Fruit fly (Drosophila melanogaster) whole organism, embryonic: Measurements from ENCODE around the gene CG14221.

Experiments
- Abd-B ChIP-seq: fragments of 200-800 bp; sonication (Bioruptor generic); optimal IDR thresholded peaks from 2 replicates; lab custom pipeline; 2018; ENCODE audit warnings: missing biosample characterization, mild to moderate bottlenecking, missing genetic modification characterization, moderate library complexity
- Atf-2 ChIP-seq: fragments of 200-800 bp; sonication (Bioruptor generic); optimal IDR thresholded peaks from 2 replicates; lab custom pipeline; 2016; ENCODE audit warnings: missing biosample characterization, missing genetic modification characterization
- Awh ChIP-seq: fragments of 200-800 bp; sonication (Bioruptor generic); IDR thresholded peaks from 2 replicates; pipeline ENCODE4, ENCODE4 v1.3.6; 2022; ENCODE audit warnings: missing biosample characterization, missing genetic modification characterization
- BEAF-32 ChIP-seq: fragments of 200-800 bp; sonication (Bioruptor generic); optimal IDR thresholded peaks from 3 replicates; lab custom pipeline; 2017; ENCODE audit warnings: missing biosample characterization, missing genetic modification characterization, mild to moderate bottlenecking, moderate library complexity, missing genetic modification reagents
- BtbVII ChIP-seq: fragments of 200-800 bp; sonication (Bioruptor generic); optimal IDR thresholded peaks from 3 replicates; lab custom pipeline; 2017; ENCODE audit warnings: missing biosample characterization, mild to moderate bottlenecking, missing genetic modification characterization
- CG10267 ChIP-seq: fragments of 200-800 bp; sonication (Bioruptor generic); optimal IDR thresholded peaks from 2 replicates; lab custom pipeline; 2018; ENCODE audit warnings: missing biosample characterization, mild to moderate bottlenecking, missing genetic modification characterization, moderate library complexity
- CG10565 ChIP-seq: fragments of 200-800 bp; sonication (Bioruptor generic); optimal IDR thresholded peaks from 3 replicates; lab custom pipeline; 2016; ENCODE audit warnings: missing biosample characterization, mild to moderate bottlenecking, missing genetic modification characterization
- CG10959 ChIP-seq: fragments of 200-800 bp; sonication (Bioruptor generic); IDR thresholded peaks from 2 replicates; pipeline ENCODE4 v1.3.6; 2022; ENCODE audit warnings: missing biosample characterization, missing genetic modification characterization
- CG10979 ChIP-seq: fragments of 200-800 bp; sonication (Bioruptor generic); optimal IDR thresholded peaks from 2 replicates; lab custom pipeline; 2018; ENCODE audit warnings: missing biosample characterization, mild to moderate bottlenecking, missing genetic modification characterization, moderate library complexity
- CG11456 ChIP-seq: fragments of 200-800 bp; sonication (Bioruptor generic); IDR thresholded peaks from 3 replicates; pipeline ENCODE4 v1.3.6; 2022; ENCODE audit warnings: missing biosample characterization, missing genetic modification characterization
- CG11504 ChIP-seq: fragments of 200-800 bp; sonication (Bioruptor generic); optimal IDR thresholded peaks from 3 replicates; lab custom pipeline; 2019; ENCODE audit warnings: missing biosample characterization, mild to moderate bottlenecking, missing genetic modification characterization, moderate library complexity
- CG1602 ChIP-seq: fragments of 200-800 bp; sonication (Bioruptor generic); optimal IDR thresholded peaks from 3 replicates; lab custom pipeline; 2016; ENCODE audit warnings: missing biosample characterization, missing genetic modification characterization
- CG17186 ChIP-seq: fragments of 200-800 bp; sonication (Bioruptor generic); optimal IDR thresholded peaks from 3 replicates; lab custom pipeline; 2017; ENCODE audit warnings: missing biosample characterization, missing genetic modification reagents, missing genetic modification characterization
- CG17912 ChIP-seq: fragments of 200-800 bp; sonication (Bioruptor generic); optimal IDR thresholded peaks from 2 replicates; lab custom pipeline; 2018; ENCODE audit warnings: missing biosample characterization, mild to moderate bottlenecking, missing genetic modification characterization
- CG3281 ChIP-seq: fragments of 200-800 bp; sonication (Bioruptor generic); optimal IDR thresholded peaks from 3 replicates; lab custom pipeline; 2017; ENCODE audit warnings: missing biosample characterization, mild to moderate bottlenecking, missing genetic modification characterization
- CG3838 ChIP-seq: fragments of 200-800 bp; sonication (Bioruptor generic); optimal IDR thresholded peaks from 3 replicates; lab custom pipeline; 2016; ENCODE audit warnings: missing biosample characterization, missing genetic modification characterization
- CG3847 ChIP-seq: fragments of 200-800 bp; sonication (Bioruptor generic); IDR thresholded peaks from 2 replicates; pipeline ENCODE4 v1.3.6; 2022; ENCODE audit warnings: missing biosample characterization, missing genetic modification characterization
- CG3995 ChIP-seq: fragments of 200-800 bp; sonication (Bioruptor generic); optimal IDR thresholded peaks from 3 replicates; lab custom pipeline; 2016; ENCODE audit warnings: missing biosample characterization, missing genetic modification characterization
- CG42726 ChIP-seq: fragments of 200-800 bp; sonication (Bioruptor generic); IDR thresholded peaks from 2 replicates; pipeline ENCODE4 v1.3.6; 2022; ENCODE audit warnings: missing biosample characterization, missing genetic modification characterization; ENCODE audit not compliant: partially characterized antibody
- CG7556 ChIP-seq: fragments of 200-800 bp; sonication (Bioruptor generic); optimal IDR thresholded peaks from 2 replicates; lab custom pipeline; 2017; ENCODE audit warnings: missing biosample characterization, mild to moderate bottlenecking, missing genetic modification characterization
- CG7987 ChIP-seq: fragments of 200-800 bp; sonication (Bioruptor generic); optimal IDR thresholded peaks from 2 replicates; lab custom pipeline; 2018; ENCODE audit warnings: missing biosample characterization, mild to moderate bottlenecking, missing genetic modification characterization, moderate library complexity
- CG9215 ChIP-seq: fragments of 200-800 bp; sonication (Bioruptor generic); IDR thresholded peaks from 2 replicates; pipeline ENCODE4 v1.3.6; 2022; ENCODE audit warnings: missing biosample characterization, missing genetic modification characterization
- CG9437 ChIP-seq: fragments of 200-800 bp; sonication (Bioruptor generic); optimal IDR thresholded peaks from 2 replicates; lab custom pipeline; 2018; ENCODE audit warnings: missing biosample characterization, mild to moderate bottlenecking, missing genetic modification characterization
- CG9876 ChIP-seq: fragments of 200-800 bp; sonication (Bioruptor generic); optimal IDR thresholded peaks from 2 replicates; lab custom pipeline; 2016; ENCODE audit warnings: missing biosample characterization, missing genetic modification characterization
- E2f2 ChIP-seq: fragments of 200-800 bp; sonication (Bioruptor generic); IDR thresholded peaks from 2 replicates; pipeline ENCODE4 v1.3.6; 2022; ENCODE audit warnings: missing biosample characterization, missing genetic modification characterization
- Ets97D ChIP-seq: fragments of 200-800 bp; sonication (Bioruptor generic); optimal IDR thresholded peaks from 3 replicates; lab custom pipeline; 2016; ENCODE audit warnings: missing biosample characterization, missing genetic modification characterization
- Gsc ChIP-seq: fragments of 200-800 bp; sonication (Bioruptor generic); IDR thresholded peaks from 2 replicates; pipeline ENCODE4 v1.3.6; 2022; ENCODE audit warnings: missing biosample characterization, missing genetic modification characterization
- HLH4C ChIP-seq: fragments of 200-800 bp; sonication (Bioruptor generic); IDR thresholded peaks from 3 replicates; pipeline ENCODE4 v1.3.6; 2022; ENCODE audit warnings: missing biosample characterization, missing genetic modification characterization; ENCODE audit not compliant: partially characterized antibody
- MESR4 ChIP-seq: fragments of 200-800 bp; sonication (Bioruptor generic); optimal IDR thresholded peaks from 2 replicates; lab custom pipeline; 2018; ENCODE audit warnings: missing biosample characterization, mild to moderate bottlenecking, missing genetic modification characterization, moderate library complexity
- NK7.1 ChIP-seq: fragments of 200-800 bp; sonication (Bioruptor generic); optimal IDR thresholded peaks from 3 replicates; lab custom pipeline; 2016; ENCODE audit warnings: missing biosample characterization, missing genetic modification characterization
- Neu2 ChIP-seq: fragments of 200-800 bp; sonication (Bioruptor generic); optimal IDR thresholded peaks from 3 replicates; lab custom pipeline; 2016; ENCODE audit warnings: missing biosample characterization, missing genetic modification characterization, borderline replicate concordance
- Rfx ChIP-seq: fragments of 200-800 bp; sonication (Bioruptor generic); IDR thresholded peaks from 2 replicates; pipeline ENCODE4 v1.3.6; 2022; ENCODE audit warnings: missing biosample characterization, missing genetic modification characterization
- Six4 ChIP-seq: fragments of 200-800 bp; sonication (Bioruptor generic); optimal IDR thresholded peaks from 2 replicates; lab custom pipeline; 2016; ENCODE audit warnings: missing biosample characterization, missing genetic modification characterization
- Sry-β ChIP-seq: fragments of 200-800 bp; sonication (Bioruptor generic); optimal IDR thresholded peaks from 2 replicates; lab custom pipeline; 2018; ENCODE audit warnings: missing biosample characterization, mild to moderate bottlenecking, missing genetic modification characterization, moderate library complexity
- Vsx1 ChIP-seq: fragments of 200-800 bp; sonication (Bioruptor generic); optimal IDR thresholded peaks from 2 replicates; lab custom pipeline; 2017; ENCODE audit warnings: missing biosample characterization, mild to moderate bottlenecking, missing genetic modification characterization, missing genetic modification reagents
- az2 ChIP-seq: fragments of 200-800 bp; sonication (Bioruptor generic); optimal IDR thresholded peaks from 3 replicates; lab custom pipeline; 2016; ENCODE audit warnings: missing biosample characterization, missing genetic modification characterization
- btn ChIP-seq: fragments of 200-800 bp; sonication (Bioruptor generic); optimal IDR thresholded peaks from 2 replicates; lab custom pipeline; 2016; ENCODE audit warnings: missing biosample characterization, missing genetic modification characterization
- da ChIP-seq: fragments of 200-800 bp; sonication (Bioruptor generic); optimal IDR thresholded peaks from 2 replicates; lab custom pipeline; 2016; ENCODE audit warnings: missing biosample characterization, missing genetic modification characterization
- eyg ChIP-seq: fragments of 200-800 bp; sonication (Bioruptor generic); optimal IDR thresholded peaks from 3 replicates; lab custom pipeline; 2016; ENCODE audit warnings: missing biosample characterization, missing genetic modification characterization
- fd102C ChIP-seq: fragments of 200-800 bp; sonication (Bioruptor generic); optimal IDR thresholded peaks from 2 replicates; lab custom pipeline; 2018; ENCODE audit warnings: missing biosample characterization, mild to moderate bottlenecking, missing genetic modification characterization, moderate library complexity
- fru ChIP-seq: fragments of >200 bp; optimal IDR thresholded peaks from 2 replicates; lab custom pipeline; 2017
- ftz-f1 ChIP-seq: fragments of 200-800 bp; sonication (Bioruptor generic); optimal IDR thresholded peaks from 2 replicates; lab custom pipeline; 2016; ENCODE audit warnings: missing biosample characterization, missing genetic modification characterization
- grn ChIP-seq: fragments of 200-800 bp; sonication (Bioruptor generic); optimal IDR thresholded peaks from 3 replicates; lab custom pipeline; 2017; ENCODE audit warnings: missing biosample characterization, missing genetic modification characterization
- lmd ChIP-seq: fragments of 200-800 bp; sonication (Bioruptor generic); IDR thresholded peaks from 2 replicates; pipeline ENCODE4 v1.3.6; 2022; ENCODE audit warnings: missing biosample characterization, missing genetic modification characterization
- nmo ChIP-seq: fragments of 200-800 bp; sonication (Bioruptor generic); optimal IDR thresholded peaks from 2 replicates; lab custom pipeline; 2018; ENCODE audit warnings: missing biosample characterization, mild to moderate bottlenecking, missing genetic modification characterization, moderate library complexity
- schlank ChIP-seq: fragments of 200-800 bp; sonication (Bioruptor generic); optimal IDR thresholded peaks from 2 replicates; lab custom pipeline; 2018; ENCODE audit warnings: missing biosample characterization, mild to moderate bottlenecking, missing genetic modification characterization
- slou ChIP-seq: fragments of 200-800 bp; sonication (Bioruptor generic); optimal IDR thresholded peaks from 3 replicates; lab custom pipeline; 2016; ENCODE audit warnings: missing biosample characterization, missing genetic modification characterization
- twi ChIP-seq: fragments of 200-800 bp; optimal IDR thresholded peaks from 2 replicates; lab custom pipeline; 2019; ENCODE audit warnings: missing biosample characterization, mild to moderate bottlenecking, missing genetic modification characterization, moderate library complexity
- usp ChIP-seq: fragments of >200 bp; optimal IDR thresholded peaks from 2 replicates; lab custom pipeline; 2017; ENCODE audit warnings: missing biosample characterization, missing genetic modification characterization
- yki ChIP-seq: fragments of >200 bp; optimal IDR thresholded peaks from 3 replicates; lab custom pipeline; 2018
- zf30C ChIP-seq: fragments of 200-800 bp; sonication (Bioruptor generic); optimal IDR thresholded peaks from 3 replicates; lab custom pipeline; 2018; ENCODE audit warnings: missing biosample characterization, mild to moderate bottlenecking, missing genetic modification characterization

CG14221 gene

DNA sequence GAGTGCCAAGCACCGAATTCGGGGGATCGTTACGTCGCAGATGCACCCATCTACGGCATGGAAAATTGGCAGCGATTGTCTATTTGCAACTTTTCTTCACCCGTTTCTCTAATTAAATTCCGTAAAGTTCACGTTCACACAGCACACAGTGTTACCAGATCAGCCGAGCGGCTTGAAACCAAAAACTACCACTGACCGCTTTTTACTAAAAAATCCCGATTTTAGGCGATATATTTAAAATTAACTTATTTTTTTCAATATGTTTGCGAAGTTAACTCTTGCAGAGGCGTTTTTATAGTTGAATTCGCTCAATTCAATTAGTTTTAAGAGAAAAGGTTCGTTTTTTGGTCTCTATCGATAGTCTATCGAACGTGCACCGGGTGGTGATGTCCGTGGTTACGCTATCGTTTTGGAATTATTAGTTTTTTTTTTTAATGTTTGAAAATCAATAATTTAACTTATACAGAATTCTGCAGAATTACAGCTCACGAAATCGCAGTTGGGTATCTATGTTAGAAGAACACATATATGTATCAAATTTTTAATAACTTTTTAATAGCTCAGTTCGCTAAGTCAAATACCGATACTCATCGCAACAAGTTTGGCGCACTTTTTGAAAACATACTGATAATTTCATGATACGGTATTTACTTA, 41.3 kb downstream of the CG14221 start, which contains the start of gene Tao (continued):
- TF ChIP-seq Awh (GFP tag; lab: Robert Waterston, UW) = no peak
- TF ChIP-seq CG10565 (GFP tag; lab: Kevin White, UChicago) = no peak
- TF ChIP-seq CG7556 (GFP tag; lab: Kevin White, UChicago) = no peak
- no peak for TF ChIP-seq ftz-f1 (GFP tag; lab: Kevin White, UChicago)
- TF ChIP-seq CG1602 (GFP tag; lab: Kevin White, UChicago) = no peak
- TF ChIP-seq CG3847 = 0 out of 2 replicates have a peak, but pooled peaks have one; percentile 19
- no peak for TF ChIP-seq CG3838
- no peak for TF ChIP-seq zf30C
- no peak for TF ChIP-seq CG9876 (GFP tag; lab: Kevin White, UChicago)
- peak; percentile 21 for TF ChIP-seq CG9437
- TF ChIP-seq CG7987 = no peak
- peak; percentile 37 for TF ChIP-seq CG10267
- TF ChIP-seq CG10959 = no peak
- no peak for TF ChIP-seq slou (GFP tag; lab: Kevin White, UChicago)
- peak; percentile 43 for TF ChIP-seq nmo (GFP tag; lab: Kevin White, UChicago)
- no peak for TF ChIP-seq MESR4 (GFP tag; lab: Kevin White, UChicago)
- TF ChIP-seq az2 (GFP tag; lab: Kevin White, UChicago) = no peak
- TF ChIP-seq BEAF-32 = peak; percentile 90
- TF ChIP-seq CG42726 (GFP tag; lab: Robert Waterston, UW) = no peak
- TF ChIP-seq Rfx (GFP tag; lab: Robert Waterston, UW) = no peak
- peak; percentile 82 for TF ChIP-seq Ets97D (GFP tag; lab: Kevin White, UChicago)
- TF ChIP-seq CG9215 (GFP tag; lab: Robert Waterston, UW) = no peak
- no peak for TF ChIP-seq twi (tag; lab: Kevin White, UChicago)
- TF ChIP-seq schlank = no peak
- TF ChIP-seq CG17912 (GFP tag; lab: Kevin White, UChicago) = no peak
- TF ChIP-seq Six4 (GFP tag; lab: Kevin White, UChicago) = no peak
- no peak for TF ChIP-seq grn
- no peak for TF ChIP-seq Vsx1 (GFP tag; lab: Kevin White, UChicago)
- no peak for TF ChIP-seq BtbVII (GFP tag; lab: Kevin White, UChicago)
- no peak for TF ChIP-seq lmd (GFP tag; lab: Robert Waterston, UW)
- TF ChIP-seq CG3995 (GFP tag; lab: Kevin White, UChicago) = peak; percentile 78
- TF ChIP-seq E2f2 (GFP tag; lab: Robert Waterston, UW) = peak; percentile 80
- no peak for TF ChIP-seq CG11504
- no peak for TF ChIP-seq Sry-β (GFP tag; lab: Kevin White, UChicago)
- TF ChIP-seq CG11456 = no peak
- TF ChIP-seq fd102C (GFP tag; lab: Kevin White, UChicago) = no peak
- TF ChIP-seq Neu2 (GFP tag; lab: Kevin White, UChicago) = no peak
- no peak for TF ChIP-seq CG3281 (GFP tag; lab: Kevin White, UChicago)
- TF ChIP-seq NK7.1 (GFP tag; lab: Kevin White, UChicago) = no peak
- TF ChIP-seq CG17186 = no peak
- no peak for TF ChIP-seq btn (GFP tag; lab: Kevin White, UChicago)
- TF ChIP-seq usp (GFP tag; lab: Kevin White, UChicago) = no peak
- no peak for TF ChIP-seq yki (lab: Kevin White, UChicago)
- TF ChIP-seq eyg (GFP tag; lab: Kevin White, UChicago) = no peak
- TF ChIP-seq Gsc (GFP tag; lab: Robert Waterston, UW) = no peak
- no peak for TF ChIP-seq fru (lab: Kevin White, UChicago)
- TF ChIP-seq Atf-2 (GFP tag; lab: Kevin White, UChicago) = no peak
- peak; percentile 83 for TF ChIP-seq HLH4C (GFP tag; lab: Robert Waterston, UW)
- no peak for TF ChIP-seq CG10979 (tag; lab: Kevin White, UChicago)
- TF ChIP-seq da = no peak
- TF ChIP-seq Abd-B (GFP tag; lab: Kevin White, UChicago) = peak; percentile 13
